Worm (Caenorhabditis elegans) whole organism, L4 larva: ENCODE data around the gene F31A3.5.
A peak's percentile ranks its signal among the peaks of the same experiment; 100 is the strongest.

ENCODE experiments used
- R02D3.7 ChIP-seq: fragments of 150-350 bp; sonication (generic microtip); optimal IDR thresholded peaks from 3 replicates; lab custom pipeline; 2014; ENCODE audit warnings: missing biosample characterization, missing genetic modification characterization
- aha-1 ChIP-seq: fragments of 150-350 bp; peaks from one replicate; lab custom pipeline; 2014; ENCODE audit warnings: missing biosample characterization, missing genetic modification characterization
- ama-1 ChIP-seq: fragments of 150-350 bp; optimal IDR thresholded peaks from 2 replicates; lab custom pipeline; 2014; ENCODE audit warnings: inconsistent platforms, mixed read lengths
- ceh-28 ChIP-seq: fragments of 150-350 bp; optimal IDR thresholded peaks from 2 replicates; lab custom pipeline; 2014; ENCODE audit warnings: missing biosample characterization, missing genetic modification reagents, missing genetic modification characterization
- ceh-82 ChIP-seq: sonication (generic microtip); optimal IDR thresholded peaks from 2 replicates; lab custom pipeline; 2017; ENCODE audit warnings: missing biosample characterization, missing genetic modification characterization
- fos-1 ChIP-seq: fragments of 150-350 bp; optimal IDR thresholded peaks from 2 replicates; lab custom pipeline; 2014; ENCODE audit warnings: missing biosample characterization, missing genetic modification characterization
- lin-1 ChIP-seq: fragments of 200-800 bp; sonication (Bioruptor generic); IDR thresholded peaks from 2 replicates; pipeline ENCODE4 v1.3.6; 2022; ENCODE audit warnings: missing genetic modification reagents, missing genetic modification characterization, missing compliant biosample characterization
- lin-39 ChIP-seq: fragments of 150-350 bp; optimal IDR thresholded peaks from 2 replicates; lab custom pipeline; 2014; ENCODE audit warnings: missing biosample characterization, missing genetic modification reagents, missing genetic modification characterization
- nhr-48 ChIP-seq: sonication (generic microtip); optimal IDR thresholded peaks from 2 replicates; lab custom pipeline; 2016; ENCODE audit warnings: mild to moderate bottlenecking, missing genetic modification characterization, missing compliant biosample characterization
- nhr-6 ChIP-seq: fragments of 150-350 bp; optimal IDR thresholded peaks from 2 replicates; lab custom pipeline; 2014; ENCODE audit warnings: missing biosample characterization, missing genetic modification characterization
- skn-1 ChIP-seq: fragments of 150-350 bp; optimal IDR thresholded peaks from 2 replicates; lab custom pipeline; 2014; ENCODE audit warnings: missing biosample characterization, missing genetic modification characterization
- snpc-4 ChIP-seq: fragments of 150-350 bp; optimal IDR thresholded peaks from 2 replicates; lab custom pipeline; 2014; ENCODE audit warnings: missing biosample characterization, missing genetic modification characterization
- ztf-11 ChIP-seq: fragments of 150-350 bp; optimal IDR thresholded peaks from 2 replicates; lab custom pipeline; 2014; ENCODE audit warnings: missing biosample characterization, missing genetic modification characterization

ce11 chrX:17609948-17610347 lies 46.5 kb upstream of the F31A3.5 start, which contains the start of gene C16H3.3:
- TF ChIP-seq ztf-11 (tag; lab: Kevin White, UChicago), result no peak
- no peak for TF ChIP-seq R02D3.7
- no peak for TF ChIP-seq nhr-6 (tag; lab: Kevin White, UChicago)
- no peak for TF ChIP-seq fos-1 (tag; lab: Kevin White, UChicago)
- no peak for TF ChIP-seq skn-1 (tag; lab: Kevin White, UChicago)
- no peak for TF ChIP-seq ceh-28 (tag; lab: Kevin White, UChicago)
- no peak for TF ChIP-seq lin-39 (tag; lab: Kevin White, UChicago)
- TF ChIP-seq nhr-48, result no peak
- TF ChIP-seq aha-1 (tag; lab: Kevin White, UChicago), result peak; percentile 35
- no peak for TF ChIP-seq snpc-4 (tag; lab: Kevin White, UChicago)
- no peak for TF ChIP-seq ceh-82 (tag; lab: Kevin White, UChicago)
- no peak for TF ChIP-seq ama-1 (lab: Kevin White, UChicago)
- TF ChIP-seq lin-1 (GFP tag; lab: Robert Waterston, UW), result no peak
